Fruit fly (Drosophila melanogaster) whole organism, embryonic: Measurements from ENCODE around the gene Pex16.

Experiments used
- ATbp ChIP-seq: fragments of 200-800 bp; sonication (Bioruptor generic); optimal IDR thresholded peaks from 2 replicates; lab custom pipeline; 2017; ENCODE audit warnings: missing biosample characterization, mild to moderate bottlenecking, missing genetic modification characterization, missing genetic modification reagents
- CG10654 ChIP-seq: fragments of 200-800 bp; sonication (Bioruptor generic); optimal IDR thresholded peaks from 2 replicates; lab custom pipeline; 2016; ENCODE audit warnings: missing biosample characterization, missing genetic modification characterization
- CG11247 ChIP-seq: fragments of 200-800 bp; sonication (Bioruptor generic); IDR thresholded peaks from 2 replicates; pipeline ENCODE4 v1.3.6; 2022; ENCODE audit warnings: missing biosample characterization, missing genetic modification characterization
- CG1233 ChIP-seq: fragments of 200-800 bp; sonication (Bioruptor generic); optimal IDR thresholded peaks from 4 replicates; lab custom pipeline; 2018; ENCODE audit warnings: missing biosample characterization, mild to moderate bottlenecking, missing genetic modification characterization
- CG15696 ChIP-seq: fragments of 200-800 bp; sonication (Bioruptor generic); optimal IDR thresholded peaks from 2 replicates; lab custom pipeline; 2019; ENCODE audit warnings: missing biosample characterization, mild to moderate bottlenecking, missing genetic modification characterization, moderate library complexity
- CG17385 ChIP-seq: fragments of 200-800 bp; sonication (Bioruptor generic); optimal IDR thresholded peaks from 3 replicates; lab custom pipeline; 2018; ENCODE audit warnings: missing biosample characterization, mild to moderate bottlenecking, missing genetic modification characterization
- CG17568 ChIP-seq: fragments of 200-800 bp; sonication (Bioruptor generic); optimal IDR thresholded peaks from 2 replicates; lab custom pipeline; 2018; ENCODE audit warnings: missing biosample characterization, mild to moderate bottlenecking, missing genetic modification characterization, moderate library complexity
- CG17829 ChIP-seq: fragments of 200-800 bp; optimal IDR thresholded peaks from 2 replicates; lab custom pipeline; 2019; ENCODE audit warnings: missing biosample characterization, mild to moderate bottlenecking, missing genetic modification characterization, moderate library complexity
- CG30020 ChIP-seq: fragments of 200-800 bp; optimal IDR thresholded peaks from 2 replicates; lab custom pipeline; 2019; ENCODE audit warnings: missing biosample characterization, mild to moderate bottlenecking, missing genetic modification characterization, moderate library complexity
- CG32532 ChIP-seq: fragments of 200-800 bp; sonication (Bioruptor generic); IDR thresholded peaks from 2 replicates; pipeline ENCODE4 v1.3.6; 2022; ENCODE audit warnings: missing biosample characterization, missing genetic modification characterization
- CG32772 ChIP-seq: fragments of 200-800 bp; sonication (Bioruptor generic); IDR thresholded peaks from 2 replicates; pipeline ENCODE4 v1.3.6; 2022; ENCODE audit warnings: missing biosample characterization, missing genetic modification characterization
- CG33557 ChIP-seq: fragments of 200-800 bp; sonication (Bioruptor generic); optimal IDR thresholded peaks from 2 replicates; lab custom pipeline; 2019; ENCODE audit warnings: missing biosample characterization, mild to moderate bottlenecking, missing genetic modification characterization, moderate library complexity
- CG34224 ChIP-seq: fragments of 200-800 bp; sonication (Bioruptor generic); IDR thresholded peaks from 3 replicates; pipeline ENCODE4 v1.3.6; 2022; ENCODE audit warnings: missing biosample characterization, missing genetic modification characterization; ENCODE audit not compliant: partially characterized antibody
- CG4854 ChIP-seq: fragments of 200-800 bp; sonication (Bioruptor generic); optimal IDR thresholded peaks from 2 replicates; lab custom pipeline; 2016; ENCODE audit warnings: missing biosample characterization, missing genetic modification characterization, inconsistent platforms
- CG6813 ChIP-seq: fragments of 200-800 bp; sonication (Bioruptor generic); optimal IDR thresholded peaks from 2 replicates; lab custom pipeline; 2017; ENCODE audit warnings: missing biosample characterization, missing genetic modification characterization, mild to moderate bottlenecking, moderate library complexity, missing genetic modification reagents
- CG8290 ChIP-seq, 3 experiments: fragments of 200-800 bp; sonication (Bioruptor generic); optimal IDR thresholded peaks; 2 replicates each; lab custom pipeline; 2016 to 2019; ENCODE audit warnings: missing biosample characterization in 3 of 3, missing genetic modification characterization in 3 of 3, mild to moderate bottlenecking in 2 of 3, moderate library complexity in 1 of 3
- CG8388 ChIP-seq: fragments of 200-800 bp; sonication (Bioruptor generic); optimal IDR thresholded peaks from 2 replicates; lab custom pipeline; 2019; ENCODE audit warnings: missing biosample characterization, mild to moderate bottlenecking, missing genetic modification characterization, moderate library complexity
- CG9817 ChIP-seq: fragments of 200-800 bp; sonication (Bioruptor generic); optimal IDR thresholded peaks from 2 replicates; lab custom pipeline; 2018; ENCODE audit warnings: missing biosample characterization, mild to moderate bottlenecking, missing genetic modification characterization, moderate library complexity
- CrebB ChIP-seq: fragments of 200-800 bp; sonication (Bioruptor generic); optimal IDR thresholded peaks from 3 replicates; lab custom pipeline; 2018; ENCODE audit warnings: missing biosample characterization, mild to moderate bottlenecking, missing genetic modification characterization
- Deaf1 ChIP-seq: fragments of 200-800 bp; optimal IDR thresholded peaks from 3 replicates; lab custom pipeline; 2019; ENCODE audit warnings: missing biosample characterization, mild to moderate bottlenecking, missing genetic modification characterization, moderate library complexity
- Dll ChIP-seq: fragments of 200-800 bp; sonication (Bioruptor generic); IDR thresholded peaks from 4 replicates; pipeline ENCODE4 v1.3.6; 2022; ENCODE audit warnings: missing biosample characterization, missing genetic modification characterization; ENCODE audit not compliant: partially characterized antibody
- H15 ChIP-seq: fragments of 200-800 bp; sonication (Bioruptor generic); IDR thresholded peaks from 3 replicates; pipeline ENCODE4 v1.3.6; 2022; ENCODE audit warnings: missing biosample characterization, missing genetic modification characterization
- Hmx ChIP-seq: fragments of 200-800 bp; sonication (Bioruptor generic); optimal IDR thresholded peaks from 2 replicates; lab custom pipeline; 2016; ENCODE audit warnings: missing biosample characterization, missing genetic modification characterization
- Jarid2 ChIP-seq: fragments of 200-800 bp; sonication (Bioruptor generic); optimal IDR thresholded peaks from 3 replicates; lab custom pipeline; 2017; ENCODE audit warnings: mild to moderate bottlenecking, missing biosample characterization, missing genetic modification reagents, missing genetic modification characterization
- Med ChIP-seq: fragments of 200-800 bp; sonication (Bioruptor generic); peaks from one replicate; lab custom pipeline; 2016; ENCODE audit warnings: missing biosample characterization, missing genetic modification characterization, mild to moderate bottlenecking, inconsistent platforms, moderate library complexity
- Mrtf ChIP-seq: fragments of 200-800 bp; sonication (Bioruptor generic); IDR thresholded peaks from 3 replicates; pipeline ENCODE4 v1.3.6; 2022; ENCODE audit warnings: missing biosample characterization, missing genetic modification characterization
- NC2β ChIP-seq: fragments of 200-800 bp; sonication (Bioruptor generic); optimal IDR thresholded peaks from 2 replicates; lab custom pipeline; 2016; ENCODE audit warnings: missing biosample characterization, missing genetic modification characterization
- Sin3A ChIP-seq: fragments of >200 bp; optimal IDR thresholded peaks from 2 replicates; lab custom pipeline; 2018
- Sox100B ChIP-seq: fragments of 200-800 bp; sonication (Bioruptor generic); optimal IDR thresholded peaks from 3 replicates; lab custom pipeline; 2018; ENCODE audit warnings: missing biosample characterization, mild to moderate bottlenecking, missing genetic modification characterization
- TFAM ChIP-seq: fragments of 200-800 bp; sonication (Bioruptor generic); optimal IDR thresholded peaks from 2 replicates; lab custom pipeline; 2017; ENCODE audit warnings: missing biosample characterization, missing genetic modification characterization, inconsistent platforms
- Vsx1 ChIP-seq: fragments of 200-800 bp; sonication (Bioruptor generic); optimal IDR thresholded peaks from 2 replicates; lab custom pipeline; 2017; ENCODE audit warnings: missing biosample characterization, mild to moderate bottlenecking, missing genetic modification characterization, missing genetic modification reagents
- chif ChIP-seq, 2 experiments: fragments of 200-800 bp; sonication (Bioruptor generic); optimal IDR thresholded peaks; 3 replicates each; lab custom pipeline; 2016; ENCODE audit warnings: missing biosample characterization in 2 of 2, missing genetic modification characterization in 2 of 2
- chm ChIP-seq: fragments of 200-800 bp; sonication (Bioruptor generic); IDR thresholded peaks from 2 replicates; pipeline ENCODE4 v1.3.6; 2022; ENCODE audit warnings: missing biosample characterization, missing genetic modification characterization
- dpn ChIP-seq, 2 experiments: fragments of 200-800 bp; sonication (Bioruptor generic); optimal IDR thresholded peaks; 3 replicates each; lab custom pipeline; 2016; ENCODE audit warnings: missing biosample characterization in 2 of 2, missing genetic modification characterization in 2 of 2
- ewg ChIP-seq: fragments of 200-800 bp; sonication (Bioruptor generic); optimal IDR thresholded peaks from 3 replicates; lab custom pipeline; 2017; ENCODE audit warnings: mild to moderate bottlenecking, missing biosample characterization, missing genetic modification reagents, missing genetic modification characterization
- fd64A ChIP-seq: fragments of 200-800 bp; sonication (Bioruptor generic); optimal IDR thresholded peaks from 3 replicates; lab custom pipeline; 2018; ENCODE audit warnings: missing biosample characterization, mild to moderate bottlenecking, missing genetic modification characterization
- gcm ChIP-seq: fragments of 200-800 bp; sonication (Bioruptor generic); optimal IDR thresholded peaks from 2 replicates; lab custom pipeline; 2019; ENCODE audit warnings: missing biosample characterization, mild to moderate bottlenecking, missing genetic modification characterization, moderate library complexity
- her ChIP-seq: fragments of 200-800 bp; sonication (Bioruptor generic); optimal IDR thresholded peaks from 2 replicates; lab custom pipeline; 2016; ENCODE audit warnings: missing biosample characterization, missing genetic modification characterization
- hth ChIP-seq: fragments of >200 bp; optimal IDR thresholded peaks from 2 replicates; lab custom pipeline; 2017; ENCODE audit warnings: inconsistent platforms
- kni ChIP-seq: fragments of 200-800 bp; sonication (Bioruptor generic); optimal IDR thresholded peaks from 3 replicates; lab custom pipeline; 2017; ENCODE audit warnings: mild to moderate bottlenecking, missing biosample characterization, missing genetic modification reagents, missing genetic modification characterization
- mirr ChIP-seq: fragments of 200-800 bp; sonication (Bioruptor generic); optimal IDR thresholded peaks from 3 replicates; lab custom pipeline; 2018; ENCODE audit warnings: missing biosample characterization, mild to moderate bottlenecking, missing genetic modification characterization
- org-1 ChIP-seq: fragments of 200-800 bp; sonication (Bioruptor generic); optimal IDR thresholded peaks from 2 replicates; lab custom pipeline; 2017; ENCODE audit warnings: missing biosample characterization, missing genetic modification characterization
- pb ChIP-seq: fragments of 200-800 bp; sonication (Bioruptor generic); optimal IDR thresholded peaks from 3 replicates; lab custom pipeline; 2016; ENCODE audit warnings: missing biosample characterization, missing genetic modification characterization
- pfk ChIP-seq: fragments of 200-800 bp; sonication (Bioruptor generic); optimal IDR thresholded peaks from 2 replicates; lab custom pipeline; 2018; ENCODE audit warnings: missing biosample characterization, mild to moderate bottlenecking, missing genetic modification characterization, moderate library complexity
- psq ChIP-seq: fragments of 200-800 bp; sonication (Bioruptor generic); optimal IDR thresholded peaks from 2 replicates; lab custom pipeline; 2017; ENCODE audit warnings: missing biosample characterization, missing genetic modification characterization
- row ChIP-seq: fragments of 200-800 bp; sonication (Bioruptor generic); IDR thresholded peaks from 3 replicates; pipeline ENCODE4 v1.3.6; 2022; ENCODE audit warnings: missing biosample characterization, missing genetic modification characterization
- so ChIP-seq: fragments of 200-800 bp; sonication (Bioruptor generic); IDR thresholded peaks from 3 replicates; pipeline ENCODE4 v1.3.6; 2022; ENCODE audit warnings: missing biosample characterization, missing genetic modification characterization
- tll ChIP-seq, 2 experiments: fragments of 200-800 bp in 1 of 2; fragments of >200 bp in 1 of 2; sonication (Bioruptor generic) in 1 of 2; optimal IDR thresholded peaks; 2 replicates each; lab custom pipeline; 2017 to 2019; ENCODE audit warnings: missing biosample characterization in 2 of 2, missing genetic modification characterization in 2 of 2, mild to moderate bottlenecking in 1 of 2, moderate library complexity in 1 of 2
- trem ChIP-seq: fragments of 200-800 bp; optimal IDR thresholded peaks from 3 replicates; lab custom pipeline; 2019; ENCODE audit warnings: missing biosample characterization, mild to moderate bottlenecking, missing genetic modification characterization, moderate library complexity
- twi ChIP-seq: fragments of 200-800 bp; optimal IDR thresholded peaks from 2 replicates; lab custom pipeline; 2019; ENCODE audit warnings: missing biosample characterization, mild to moderate bottlenecking, missing genetic modification characterization, moderate library complexity

The Pex16 gene

DNA sequence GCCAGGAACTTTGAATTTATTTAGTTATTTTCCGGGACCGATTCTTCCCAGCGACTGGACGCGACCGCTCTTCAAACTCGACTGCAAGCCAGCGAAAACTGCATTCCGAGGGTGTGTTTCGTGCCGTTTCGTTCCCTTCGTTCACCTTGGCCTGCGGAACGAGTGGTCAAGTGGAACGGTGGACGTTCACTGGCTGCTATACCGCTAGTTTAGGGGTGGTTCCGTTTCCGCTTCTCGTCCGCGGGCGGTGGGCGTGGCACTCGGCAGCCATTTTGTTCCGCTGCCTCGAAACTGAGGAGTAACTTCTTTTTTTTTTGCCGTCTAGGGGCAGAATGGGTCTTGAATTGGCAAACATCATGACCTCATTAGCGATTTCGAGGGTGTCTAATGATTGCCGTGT, 14.6 kb upstream of the Pex16 start, which contains the start of gene Six4:
Six4 (minus strand) TSS at position 85 of the 400 bp plus-strand sequence.
- TF ChIP-seq row (no peak), Mrtf (GFP tag; lab: Robert Waterston, UW) (0 out of 3 replicates have a peak, but pooled peaks have one; percentile 34), Deaf1 (tag; lab: Kevin White, UChicago) (no peak), CG1233 (GFP tag; lab: Kevin White, UChicago) (peak; percentile 20), chm (GFP tag; lab: Robert Waterston, UW) (peak; percentile 62), Vsx1 (GFP tag; lab: Kevin White, UChicago) (no peak), CG6813 (peak; percentile 49), NC2β (GFP tag; lab: Kevin White, UChicago) (no peak), gcm (peak; percentile 24), chif (GFP tag; optimal IDR thresholded peaks at IDR 0.05; lab: Kevin White, UChicago) (no peak), pb (GFP tag; lab: Kevin White, UChicago) (no peak), CG33557 (GFP tag; lab: Kevin White, UChicago) (peak; percentile 63), Jarid2 (GFP tag; lab: Kevin White, UChicago) (peak; percentile 74), CG30020 (tag; lab: Kevin White, UChicago) (peak; percentile 8), CG34224 (no peak), hth (no peak), Hmx (GFP tag; lab: Kevin White, UChicago) (no peak), CrebB (tag; lab: Kevin White, UChicago) (no peak), CG8290 (GFP tag; optimal IDR thresholded peaks at IDR 0.05; lab: Kevin White, UChicago) (peak; percentile 28), CG8290 (tag; optimal IDR thresholded peaks at IDR 0.05; lab: Kevin White, UChicago) (peak in 1 of 2 experiments; percentile 92), CG32772 (no peak), CG4854 (GFP tag; lab: Kevin White, UChicago) (no peak), dpn (GFP tag; optimal IDR thresholded peaks at IDR 0.05; lab: Kevin White, UChicago) (no peak), twi (peak; percentile 18), CG11247 (GFP tag; lab: Robert Waterston, UW) (no peak), Sox100B (no peak), CG10654 (GFP tag; lab: Kevin White, UChicago) (no peak), mirr (GFP tag; lab: Kevin White, UChicago) (no peak), ewg (no peak), CG17568 (GFP tag; lab: Kevin White, UChicago) (no peak), org-1 (GFP tag; lab: Kevin White, UChicago) (no peak), CG17829 (tag; lab: Kevin White, UChicago) (peak; percentile 41), CG9817 (tag; lab: Kevin White, UChicago) (no peak), ATbp (no peak), kni (GFP tag; lab: Kevin White, UChicago) (peak; percentile 54), tll (GFP tag; optimal IDR thresholded peaks at IDR 0.05; lab: Kevin White, UChicago) (peak in 1 of 2 experiments; percentile 2), psq (GFP tag; lab: Kevin White, UChicago) (no peak), trem (tag; lab: Kevin White, UChicago) (peak; percentile 18), fd64A (GFP tag; lab: Kevin White, UChicago) (peak; percentile 43), so (GFP tag; lab: Robert Waterston, UW) (peak; percentile 64; the same call in 1 of the 3 replicates), Dll (GFP tag; lab: Robert Waterston, UW) (no peak), TFAM (GFP tag; lab: Kevin White, UChicago) (no peak), CG32532 (no peak), her (no peak), CG8388 (GFP tag; lab: Kevin White, UChicago) (peak; percentile 27), pfk (GFP tag; lab: Kevin White, UChicago) (peak; percentile 99), H15 (GFP tag; lab: Robert Waterston, UW) (no peak), CG17385 (GFP tag; lab: Kevin White, UChicago) (no peak), Sin3A (no peak), Med (peak; percentile 34), CG15696 (tag; lab: Kevin White, UChicago) (peak; percentile 28)
